Worm (Caenorhabditis elegans) whole organism, L1 larva: ENCODE results near the gene cids-1.

Experiments used
- C04F5.9 ChIP-seq: sonication (generic microtip); optimal IDR thresholded peaks from 2 replicates; lab custom pipeline; 2016; ENCODE audit warnings: missing genetic modification characterization, missing compliant biosample characterization
- C34B4.2 ChIP-seq: sonication (generic microtip); optimal IDR thresholded peaks from 2 replicates; lab custom pipeline; 2017; ENCODE audit warnings: mild to moderate bottlenecking, missing genetic modification characterization, missing compliant biosample characterization
- F16B12.6 ChIP-seq: fragments of 150-350 bp; optimal IDR thresholded peaks from 2 replicates; lab custom pipeline; 2014; ENCODE audit warnings: missing biosample characterization, missing genetic modification characterization
- ama-1 ChIP-seq: fragments of 150-350 bp; optimal IDR thresholded peaks from 2 replicates; lab custom pipeline; 2014
- ceh-8 ChIP-seq: fragments of 200-800 bp; sonication (Bioruptor generic); optimal IDR thresholded peaks from 2 replicates; lab custom pipeline; 2018; ENCODE audit warnings: mild to moderate bottlenecking, missing genetic modification characterization, moderate library complexity, missing compliant biosample characterization
- ceh-82 ChIP-seq, 3 experiments: fragments of 150-350 bp in 1 of 3; sonication (generic microtip) in 2 of 3; optimal IDR thresholded peaks; 2 replicates each; lab custom pipeline; 2014 to 2017; ENCODE audit warnings: missing biosample characterization in 3 of 3, missing genetic modification characterization in 3 of 3
- ceh-88 ChIP-seq: fragments of 200-800 bp; sonication (Bioruptor generic); IDR thresholded peaks from 2 replicates; pipeline ENCODE4 v1.3.6; 2022; ENCODE audit warnings: missing genetic modification characterization, missing compliant biosample characterization
- ceh-90 ChIP-seq: sonication (generic microtip); optimal IDR thresholded peaks from 2 replicates; lab custom pipeline; 2016; ENCODE audit warnings: missing genetic modification characterization, missing compliant biosample characterization
- ces-1 ChIP-seq: fragments of 150-350 bp; optimal IDR thresholded peaks from 2 replicates; lab custom pipeline; 2014; ENCODE audit warnings: missing biosample characterization, missing genetic modification reagents, missing genetic modification characterization
- dpl-1 ChIP-seq, 3 experiments: fragments of 150-350 bp in 2 of 3; sonication (generic microtip) in 1 of 3; optimal IDR thresholded peaks; 2 replicates each; lab custom pipeline; 2014 to 2017; ENCODE audit warnings: missing biosample characterization in 3 of 3, missing genetic modification characterization in 3 of 3, missing genetic modification reagents in 3 of 3
- dsc-1 ChIP-seq: sonication (generic microtip); optimal IDR thresholded peaks from 2 replicates; lab custom pipeline; 2016; ENCODE audit warnings: mild to moderate bottlenecking, missing genetic modification characterization, missing compliant biosample characterization
- efl-1 ChIP-seq, 4 experiments: fragments of 150-350 bp; optimal IDR thresholded peaks in 3 of 4; peaks in 1 of 4; 1 replicate in 1 of 4; 2 replicates in 3 of 4; lab custom pipeline; 2014; ENCODE audit warnings: missing biosample characterization in 2 of 4, missing genetic modification characterization in 2 of 4, missing genetic modification reagents in 2 of 4
- egl-13 ChIP-seq: sonication (generic microtip); optimal IDR thresholded peaks from 2 replicates; lab custom pipeline; 2016; ENCODE audit warnings: missing genotype, missing genetic modification reagents, missing genetic modification characterization, missing compliant biosample characterization
- elt-2 ChIP-seq: sonication (generic microtip); optimal IDR thresholded peaks from 2 replicates; lab custom pipeline; 2016; ENCODE audit warnings: missing genetic modification characterization, mild to moderate bottlenecking, inconsistent platforms, missing compliant biosample characterization, missing genetic modification reagents
- elt-3 ChIP-seq, 6 experiments: fragments of 150-350 bp in 1 of 6; sonication (generic microtip); optimal IDR thresholded peaks; 2 replicates each; lab custom pipeline; 2017 to 2018; ENCODE audit warnings: missing biosample characterization in 6 of 6, missing genetic modification characterization in 6 of 6, inconsistent platforms in 1 of 6
- ets-5 ChIP-seq: fragments of 200-800 bp; sonication (Bioruptor generic); IDR thresholded peaks from 2 replicates; pipeline ENCODE4 v1.3.6; 2022; ENCODE audit warnings: missing genetic modification characterization, missing compliant biosample characterization
- fkh-8 ChIP-seq: sonication (generic microtip); optimal IDR thresholded peaks from 2 replicates; lab custom pipeline; 2016; ENCODE audit warnings: mild to moderate bottlenecking, missing genetic modification characterization, missing compliant biosample characterization
- fos-1 ChIP-seq: fragments of 150-350 bp; optimal IDR thresholded peaks from 2 replicates; lab custom pipeline; 2014; ENCODE audit warnings: missing biosample characterization, missing genetic modification characterization
- hlh-4 ChIP-seq: sonication (generic microtip); optimal IDR thresholded peaks from 2 replicates; lab custom pipeline; 2016; ENCODE audit warnings: mild to moderate bottlenecking, missing genetic modification characterization, missing compliant biosample characterization
- jun-1 ChIP-seq: fragments of 150-350 bp; optimal IDR thresholded peaks from 2 replicates; lab custom pipeline; 2014; ENCODE audit warnings: missing biosample characterization, missing genetic modification reagents, missing genetic modification characterization
- lin-14 ChIP-seq: fragments of 200-800 bp; sonication (Bioruptor generic); optimal IDR thresholded peaks from 2 replicates; lab custom pipeline; 2018; ENCODE audit warnings: mild to moderate bottlenecking, missing genetic modification characterization, moderate library complexity, missing compliant biosample characterization
- lin-15B ChIP-seq: fragments of 150-350 bp; sonication (generic microtip); optimal IDR thresholded peaks from 3 replicates; lab custom pipeline; 2014; ENCODE audit warnings: missing biosample characterization, missing genetic modification characterization
- lin-39 ChIP-seq: fragments of 150-350 bp; optimal IDR thresholded peaks from 2 replicates; lab custom pipeline; 2014; ENCODE audit warnings: missing biosample characterization, missing genetic modification reagents, missing genetic modification characterization
- lir-3 ChIP-seq: sonication (generic microtip); optimal IDR thresholded peaks from 2 replicates; lab custom pipeline; 2016; ENCODE audit warnings: mild to moderate bottlenecking, missing genetic modification characterization, moderate library complexity, missing compliant biosample characterization; ENCODE audit not compliant: poor library complexity
- mab-9 ChIP-seq: fragments of 200-800 bp; sonication (Bioruptor generic); IDR thresholded peaks from 2 replicates; pipeline ENCODE4 v1.3.6; 2022; ENCODE audit warnings: missing genetic modification reagents, missing genetic modification characterization, missing compliant biosample characterization
- mdl-1 ChIP-seq, 2 experiments: fragments of 150-350 bp; optimal IDR thresholded peaks; 2 replicates each; lab custom pipeline; 2014 to 2017; ENCODE audit warnings: missing biosample characterization in 2 of 2, missing genetic modification characterization in 2 of 2, inconsistent platforms in 1 of 2
- mep-1 ChIP-seq: fragments of 150-350 bp; optimal IDR thresholded peaks from 2 replicates; lab custom pipeline; 2014; ENCODE audit warnings: missing biosample characterization, missing genetic modification characterization
- nhr-11 ChIP-seq: fragments of 150-350 bp; optimal IDR thresholded peaks from 2 replicates; lab custom pipeline; 2014; ENCODE audit warnings: missing biosample characterization, missing genetic modification characterization
- nhr-12 ChIP-seq: sonication (generic microtip); optimal IDR thresholded peaks from 2 replicates; lab custom pipeline; 2017; ENCODE audit warnings: missing biosample characterization, missing genetic modification characterization
- nhr-19 ChIP-seq: fragments of 200-800 bp; sonication (Bioruptor generic); conservative IDR thresholded peaks from 2 replicates; pipeline ENCODE4 v1.3.6; 2022; ENCODE audit warnings: missing genetic modification characterization, missing compliant biosample characterization
- nhr-237 ChIP-seq: fragments of 150-350 bp; optimal IDR thresholded peaks from 2 replicates; lab custom pipeline; 2014; ENCODE audit warnings: missing biosample characterization, missing genetic modification characterization
- nhr-28 ChIP-seq: fragments of 150-350 bp; optimal IDR thresholded peaks from 2 replicates; lab custom pipeline; 2014; ENCODE audit warnings: missing biosample characterization, missing genetic modification characterization
- nhr-77 ChIP-seq: fragments of 150-350 bp; optimal IDR thresholded peaks from 2 replicates; lab custom pipeline; 2014; ENCODE audit warnings: missing biosample characterization, missing genetic modification characterization
- nhr-85 ChIP-seq: sonication (generic microtip); peaks from one replicate; lab custom pipeline; 2016; ENCODE audit warnings: missing genetic modification characterization, inconsistent platforms, missing compliant biosample characterization
- nhr-90 ChIP-seq: sonication (generic microtip); optimal IDR thresholded peaks from 2 replicates; lab custom pipeline; 2016; ENCODE audit warnings: mild to moderate bottlenecking, missing genetic modification characterization, missing compliant biosample characterization; ENCODE audit not compliant: poor library complexity
- pag-3 ChIP-seq: sonication (generic microtip); optimal IDR thresholded peaks from 2 replicates; lab custom pipeline; 2017; ENCODE audit warnings: missing genetic modification characterization, mild to moderate bottlenecking, missing compliant biosample characterization, antibody characterized with exemption, borderline replicate concordance; ENCODE audit not compliant: insufficient read depth
- rnt-1 ChIP-seq: sonication (generic microtip); optimal IDR thresholded peaks from 2 replicates; lab custom pipeline; 2016; ENCODE audit warnings: mild to moderate bottlenecking, missing genetic modification characterization, moderate library complexity, missing compliant biosample characterization
- snpc-4 ChIP-seq: fragments of 150-350 bp; optimal IDR thresholded peaks from 2 replicates; lab custom pipeline; 2014; ENCODE audit warnings: missing biosample characterization, missing genetic modification characterization
- snu-23 ChIP-seq: sonication (generic microtip); optimal IDR thresholded peaks from 2 replicates; lab custom pipeline; 2016; ENCODE audit warnings: missing genetic modification characterization, missing compliant biosample characterization
- sox-4 ChIP-seq: sonication (generic microtip); optimal IDR thresholded peaks from 2 replicates; lab custom pipeline; 2016; ENCODE audit warnings: missing genetic modification characterization, missing compliant biosample characterization
- sup-37 ChIP-seq: fragments of 200-800 bp; sonication (Bioruptor generic); optimal IDR thresholded peaks from 2 replicates; lab custom pipeline; 2018; ENCODE audit warnings: mild to moderate bottlenecking, missing genetic modification characterization, missing compliant biosample characterization
- tlp-1 ChIP-seq: fragments of 150-350 bp; optimal IDR thresholded peaks from 2 replicates; lab custom pipeline; 2014; ENCODE audit warnings: missing biosample characterization, missing genetic modification characterization
- unc-30 ChIP-seq: sonication (generic microtip); optimal IDR thresholded peaks from 2 replicates; lab custom pipeline; 2017; ENCODE audit warnings: missing biosample characterization, missing genetic modification characterization
- unc-62 ChIP-seq: fragments of 150-350 bp; optimal IDR thresholded peaks from 2 replicates; lab custom pipeline; 2014; ENCODE audit warnings: missing biosample characterization, missing genetic modification reagents, missing genetic modification characterization
- unc-86 ChIP-seq: sonication (generic microtip); optimal IDR thresholded peaks from 2 replicates; lab custom pipeline; 2016; ENCODE audit warnings: missing genetic modification characterization, missing compliant biosample characterization
- vab-15 ChIP-seq: sonication (generic microtip); optimal IDR thresholded peaks from 2 replicates; lab custom pipeline; 2017; ENCODE audit warnings: missing genotype, mild to moderate bottlenecking, missing genetic modification characterization, missing compliant biosample characterization
- zag-1 ChIP-seq: fragments of 150-350 bp; optimal IDR thresholded peaks from 2 replicates; lab custom pipeline; 2014; ENCODE audit warnings: missing biosample characterization, missing genetic modification characterization
- zip-4 ChIP-seq: fragments of 200-800 bp; sonication (Bioruptor generic); optimal IDR thresholded peaks from 2 replicates; lab custom pipeline; 2018; ENCODE audit warnings: mild to moderate bottlenecking, missing genetic modification characterization, moderate library complexity, missing compliant biosample characterization
- ztf-11 ChIP-seq, 2 experiments: sonication (generic microtip); optimal IDR thresholded peaks; 2 replicates each; lab custom pipeline; 2016 to 2017; ENCODE audit warnings: missing genetic modification characterization in 2 of 2, missing biosample characterization in 1 of 2, missing compliant biosample characterization in 1 of 2

cids-1 gene

DNA sequence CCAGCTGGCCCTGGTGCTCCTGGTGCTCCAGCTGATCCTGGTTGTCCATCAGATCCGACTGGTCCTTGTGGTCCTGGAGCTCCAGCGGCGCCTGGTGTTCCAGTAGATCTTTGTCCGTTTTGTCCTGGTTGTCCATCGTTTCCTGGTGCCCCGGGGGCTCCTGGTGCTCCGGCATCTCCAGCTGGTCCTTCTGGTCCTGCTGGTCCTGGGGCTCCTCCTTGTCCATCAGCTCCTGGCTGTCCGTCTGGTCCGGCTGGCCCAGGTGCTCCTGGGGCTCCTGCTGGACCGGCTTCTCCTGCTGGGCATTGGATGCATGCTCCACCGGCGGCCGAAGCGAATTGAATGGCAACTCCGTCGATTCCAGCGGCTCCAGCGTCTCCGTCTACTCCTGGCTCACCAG is 18.4 kb downstream of the cids-1 start:
- TF ChIP-seq tlp-1 (no peak), ceh-8 (GFP tag; lab: Kevin White, UChicago) (peak; percentile 33)

DNA sequence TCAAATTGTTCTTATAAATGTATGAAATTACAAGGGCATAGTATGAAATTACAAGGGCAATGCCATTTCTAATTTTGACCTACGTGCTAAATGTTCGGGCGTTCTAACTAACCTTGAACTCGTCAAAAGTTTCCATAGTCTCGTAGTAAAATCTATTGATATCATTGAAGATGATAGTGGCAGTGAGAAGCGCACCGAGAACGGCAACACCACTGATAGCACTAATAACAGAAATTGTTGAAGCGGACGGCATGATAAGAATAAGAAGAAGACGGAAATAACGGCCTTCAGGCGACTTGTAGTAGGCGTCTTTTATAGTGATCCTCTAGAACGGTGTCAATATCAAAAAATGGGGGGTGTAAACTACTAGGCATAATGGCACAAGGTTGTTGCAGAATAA is 19.1 kb downstream of the cids-1 start, which contains the start of gene col-91:
Gene col-91, minus strand, starts transcription at position 288 of the 400 bp plus-strand sequence.
- no peak for TF ChIP-seq rnt-1 (tag; lab: Kevin White, UChicago)
- no peak for TF ChIP-seq sup-37
- no peak for TF ChIP-seq zag-1 (tag; lab: Kevin White, UChicago)
- TF ChIP-seq ceh-88 (GFP tag; lab: Robert Waterston, UW) = no peak
- TF ChIP-seq elt-3 (tag; optimal IDR thresholded peaks at IDR 0.05; lab: Kevin White, UChicago) = peak in 3 of 6 experiments; percentile 3 to 42 (median 36)
- TF ChIP-seq lin-14 (GFP tag; lab: Kevin White, UChicago) = peak; percentile 40
- no peak for TF ChIP-seq unc-30 (tag; lab: Kevin White, UChicago)
- no peak for TF ChIP-seq elt-2 (tag; lab: Kevin White, UChicago)
- TF ChIP-seq mep-1 = no peak

DNA sequence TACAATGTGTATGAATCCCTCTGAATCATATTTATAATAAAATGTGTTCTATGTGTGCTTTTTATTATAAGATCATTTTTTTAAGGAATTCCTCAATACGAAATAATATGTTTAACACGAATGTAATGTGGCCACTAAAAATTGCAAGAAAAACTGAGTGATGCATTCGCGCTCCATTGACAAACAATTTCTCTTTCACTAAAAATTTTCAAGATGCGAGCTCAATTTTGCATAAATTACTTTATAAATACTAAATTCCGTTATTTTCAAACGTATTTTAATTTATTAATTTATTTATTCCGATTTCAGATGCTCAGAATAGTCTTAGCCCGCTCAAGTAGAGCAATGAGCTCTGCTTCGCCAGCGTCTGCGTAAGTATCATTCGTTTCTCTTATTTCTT is 21.5 kb downstream of the cids-1 start, which contains the start of gene mrps-9:
Gene mrps-9, plus strand, starts transcription at position 310 of the 400 bp plus-strand sequence.
- TF ChIP-seq nhr-28 (tag; lab: Kevin White, UChicago) (no peak), snu-23 (GFP tag; lab: Kevin White, UChicago) (peak; percentile 30), lir-3 (tag; lab: Kevin White, UChicago) (peak; percentile 30), C34B4.2 (tag; lab: Kevin White, UChicago) (no peak), fos-1 (tag; lab: Kevin White, UChicago) (no peak), ceh-82 (tag; optimal IDR thresholded peaks at IDR 0.05; lab: Kevin White, UChicago) (no peak), fkh-8 (no peak), mab-9 (no peak), ets-5 (GFP tag; lab: Robert Waterston, UW) (no peak), pag-3 (tag; lab: Kevin White, UChicago) (no peak), C04F5.9 (tag; lab: Kevin White, UChicago) (no peak), unc-62 (GFP tag; lab: Kevin White, UChicago) (no peak), lin-39 (no peak), tlp-1 (no peak), ceh-8 (GFP tag; lab: Kevin White, UChicago) (no peak), jun-1 (tag; lab: Kevin White, UChicago) (no peak), ama-1 (no peak), nhr-11 (tag; lab: Kevin White, UChicago) (no peak), ztf-11 (tag; optimal IDR thresholded peaks at IDR 0.05; lab: Kevin White, UChicago) (no peak), nhr-237 (no peak), egl-13 (tag; lab: Kevin White, UChicago) (no peak), unc-30 (tag; lab: Kevin White, UChicago) (no peak), zip-4 (GFP tag; lab: Kevin White, UChicago) (no peak), snpc-4 (tag; lab: Kevin White, UChicago) (no peak), vab-15 (tag; lab: Kevin White, UChicago) (no peak), dpl-1 (GFP tag; optimal IDR thresholded peaks at IDR 0.05; lab: Kevin White, UChicago) (peak; percentile 11 to 64 (median 37)), unc-86 (no peak), ces-1 (GFP tag; lab: Kevin White, UChicago) (no peak), F16B12.6 (no peak), elt-2 (tag; lab: Kevin White, UChicago) (no peak), sox-4 (tag; lab: Kevin White, UChicago) (no peak), hlh-4 (tag; lab: Kevin White, UChicago) (no peak), efl-1 (optimal IDR thresholded peaks at IDR 0.05; lab: Kevin White, UChicago) (peak; percentile 30 to 36), efl-1 (GFP tag; optimal IDR thresholded peaks at IDR 0.05 in 1 of 2; lab: Kevin White, UChicago) (peak; percentile 31 to 92), ceh-90 (tag; lab: Kevin White, UChicago) (no peak), nhr-85 (tag; lab: Kevin White, UChicago) (no peak), nhr-12 (tag; lab: Kevin White, UChicago) (no peak), nhr-77 (tag; lab: Kevin White, UChicago) (no peak), nhr-90 (tag; lab: Kevin White, UChicago) (no peak), elt-3 (tag; optimal IDR thresholded peaks at IDR 0.05; lab: Kevin White, UChicago) (no peak), dsc-1 (tag; lab: Kevin White, UChicago) (no peak), nhr-19 (GFP tag; lab: Robert Waterston, UW) (no peak), lin-15B (tag; lab: Kevin White, UChicago) (no peak), mdl-1 (tag; optimal IDR thresholded peaks at IDR 0.05; lab: Kevin White, UChicago) (no peak)
